Fruit fly (Drosophila melanogaster): ENCODE measurements around the gene Ppm1.

Gene Ppm1

dm6 chr3L:565561-565960 is 15.6 kb upstream of the Ppm1 start:
- TF ChIP-seq CG12605 (GFP tag; IDR thresholded peaks at IDR 0.05) (no peak), D1 (tag; optimal IDR thresholded peaks at IDR 0.05) (no peak), gl (tag; optimal IDR thresholded peaks at IDR 0.05) (no peak), Ets98B (GFP tag; IDR thresholded peaks at IDR 0.05) (no peak), CG15710 (tag; optimal IDR thresholded peaks at IDR 0.05) (no peak), Pif1B (GFP tag; optimal IDR thresholded peaks at IDR 0.05) (no peak), CG14655 (GFP tag; optimal IDR thresholded peaks at IDR 0.05) (no peak)

- TF ChIP-seq gl (tag; optimal IDR thresholded peaks at IDR 0.05) (peak; percentile 65), D1 (tag; optimal IDR thresholded peaks at IDR 0.05) (no peak), CG14655 (GFP tag; optimal IDR thresholded peaks at IDR 0.05) (peak; percentile 94), CG34367 (tag; optimal IDR thresholded peaks at IDR 0.05) (peak; percentile 91), CG8159 (tag; optimal IDR thresholded peaks at IDR 0.05) (peak; percentile 95), CG10348 (GFP tag; IDR thresholded peaks at IDR 0.05) (peak; percentile 72), CG13204 (GFP tag; optimal IDR thresholded peaks at IDR 0.05) (peak; percentile 68), CG15710 (tag; optimal IDR thresholded peaks at IDR 0.05) (peak; percentile 92), EcR (GFP tag; optimal IDR thresholded peaks at IDR 0.05) (peak; percentile 90), CG32121 (GFP tag; IDR thresholded peaks at IDR 0.05) (peak; percentile 78), Snoo (tag; optimal IDR thresholded peaks at IDR 0.05) (peak; percentile 86), Ets98B (GFP tag; IDR thresholded peaks at IDR 0.05) (peak; percentile 55), CG12605 (GFP tag; IDR thresholded peaks at IDR 0.05) (no peak; the same call in 1 of the 2 replicates), CG9948 (tag; optimal IDR thresholded peaks at IDR 0.05) (peak; percentile 91), CG8301 (tag; optimal IDR thresholded peaks at IDR 0.05) (peak; percentile 93), fd96Ca (GFP tag; IDR thresholded peaks at IDR 0.05) (peak; percentile 69; the same call in 2 of the 3 replicates), rn (GFP tag; IDR thresholded peaks at IDR 0.05) (no peak), Pif1A (GFP tag; optimal IDR thresholded peaks at IDR 0.05) (peak; percentile 86), CG4496 (GFP tag; IDR thresholded peaks at IDR 0.05) (peak; percentile 82), CG17806 (tag; optimal IDR thresholded peaks at IDR 0.05) (peak; percentile 92), Pif1B (GFP tag; optimal IDR thresholded peaks at IDR 0.05) (peak; percentile 81)
Measured at dm6 chr3L:565964-566627, 15.0 kb upstream of the Ppm1 start.

- TF ChIP-seq CG9948 (tag; optimal IDR thresholded peaks at IDR 0.05): no peak
- TF ChIP-seq CG12605 (GFP tag; IDR thresholded peaks at IDR 0.05): no peak
- TF ChIP-seq CG34367 (tag; optimal IDR thresholded peaks at IDR 0.05): no peak
- TF ChIP-seq CG13204 (GFP tag; optimal IDR thresholded peaks at IDR 0.05): no peak
- TF ChIP-seq CG14655 (GFP tag; optimal IDR thresholded peaks at IDR 0.05): no peak
Measured at dm6 chr3L:572940-573339, 8.2 kb upstream of the Ppm1 start.

- TF ChIP-seq CG12605 (GFP tag; IDR thresholded peaks at IDR 0.05) (no peak), rn (GFP tag; IDR thresholded peaks at IDR 0.05) (no peak), gl (tag; optimal IDR thresholded peaks at IDR 0.05) (no peak), Pif1A (GFP tag; optimal IDR thresholded peaks at IDR 0.05) (no peak), fd96Ca (GFP tag; IDR thresholded peaks at IDR 0.05) (no peak), CG8159 (tag; optimal IDR thresholded peaks at IDR 0.05) (no peak), Pif1B (GFP tag; optimal IDR thresholded peaks at IDR 0.05) (no peak)
Measured at dm6 chr3L:586582-587213, 5.6 kb downstream of the Ppm1 start.

- TF ChIP-seq EcR (GFP tag; optimal IDR thresholded peaks at IDR 0.05) (peak; percentile 23), CG4496 (GFP tag; IDR thresholded peaks at IDR 0.05) (no peak)
Measured at dm6 chr3L:587827-588226, 6.7 kb downstream of the Ppm1 start.

dm6 chr3L:589174-589289 is 7.9 kb downstream of the Ppm1 start, which contains the start of gene Kah:
TSS of gene Kah (minus strand) at chr3L:589274.
- no peak for TF ChIP-seq CG32121 (GFP tag; IDR thresholded peaks at IDR 0.05)
- no peak for TF ChIP-seq CG8159 (tag; optimal IDR thresholded peaks at IDR 0.05)
- TF ChIP-seq Pif1A (GFP tag; optimal IDR thresholded peaks at IDR 0.05): no peak
- no peak for TF ChIP-seq fd96Ca (GFP tag; IDR thresholded peaks at IDR 0.05)
- TF ChIP-seq D1 (tag; optimal IDR thresholded peaks at IDR 0.05): no peak
- no peak for TF ChIP-seq CG13204 (GFP tag; optimal IDR thresholded peaks at IDR 0.05)
- no peak for TF ChIP-seq gl (tag; optimal IDR thresholded peaks at IDR 0.05)

- TF ChIP-seq CG8301 (tag; optimal IDR thresholded peaks at IDR 0.05) (peak; percentile 86), CG32121 (GFP tag; IDR thresholded peaks at IDR 0.05) (peak; percentile 92), CG34367 (tag; optimal IDR thresholded peaks at IDR 0.05) (peak; percentile 84), D1 (tag; optimal IDR thresholded peaks at IDR 0.05) (no peak), fd96Ca (GFP tag; IDR thresholded peaks at IDR 0.05) (peak; percentile 94), Ets98B (GFP tag; IDR thresholded peaks at IDR 0.05) (peak; percentile 95), CG8159 (tag; optimal IDR thresholded peaks at IDR 0.05) (peak; percentile 85), CG15710 (tag; optimal IDR thresholded peaks at IDR 0.05) (peak; percentile 87), EcR (GFP tag; optimal IDR thresholded peaks at IDR 0.05) (no peak), CG4496 (GFP tag; IDR thresholded peaks at IDR 0.05) (peak; percentile 94), CG17806 (tag; optimal IDR thresholded peaks at IDR 0.05) (peak; percentile 87), gl (tag; optimal IDR thresholded peaks at IDR 0.05) (peak; percentile 75), CG13204 (GFP tag; optimal IDR thresholded peaks at IDR 0.05) (peak; percentile 92), rn (GFP tag; IDR thresholded peaks at IDR 0.05) (peak; percentile 88), CG9948 (tag; optimal IDR thresholded peaks at IDR 0.05) (peak; percentile 82), CG10348 (GFP tag; IDR thresholded peaks at IDR 0.05) (peak; percentile 59), CG12605 (GFP tag; IDR thresholded peaks at IDR 0.05) (peak; percentile 89), Pif1A (GFP tag; optimal IDR thresholded peaks at IDR 0.05) (peak; percentile 88), Pif1B (GFP tag; optimal IDR thresholded peaks at IDR 0.05) (peak; percentile 89), Snoo (tag; optimal IDR thresholded peaks at IDR 0.05) (no peak), CG14655 (GFP tag; optimal IDR thresholded peaks at IDR 0.05) (peak; percentile 86)
Measured at dm6 chr3L:589290-590281, 8.4 kb downstream of the Ppm1 start.

Measured in whole organism, pupa.